Fruit fly (Drosophila melanogaster) whole organism, embryonic: ENCODE results near the gene ebi.
A peak's percentile ranks its signal among the peaks of the same experiment; 100 is the strongest.

Experiments used
- Atf6 ChIP-seq: fragments of 200-800 bp; sonication (Bioruptor generic); IDR thresholded peaks from 2 replicates; pipeline ENCODE4 v1.3.6; 2022; ENCODE audit warnings: missing biosample characterization, missing genetic modification characterization
- Bgb ChIP-seq: fragments of 200-800 bp; sonication (Bioruptor generic); IDR thresholded peaks from 2 replicates; pipeline ENCODE4 v1.3.6; 2022; ENCODE audit warnings: missing biosample characterization, missing genetic modification characterization; ENCODE audit not compliant: partially characterized antibody
- CG10979 ChIP-seq: fragments of 200-800 bp; sonication (Bioruptor generic); optimal IDR thresholded peaks from 2 replicates; lab custom pipeline; 2018; ENCODE audit warnings: missing biosample characterization, mild to moderate bottlenecking, missing genetic modification characterization, moderate library complexity
- CG11093 ChIP-seq: fragments of 200-800 bp; sonication (Bioruptor generic); IDR thresholded peaks from 3 replicates; pipeline ENCODE4 v1.3.6; 2022; ENCODE audit warnings: missing biosample characterization, missing genetic modification characterization
- CG12769 ChIP-seq: fragments of 200-800 bp; sonication (Bioruptor generic); optimal IDR thresholded peaks from 2 replicates; lab custom pipeline; 2019; ENCODE audit warnings: missing biosample characterization, mild to moderate bottlenecking, missing genetic modification characterization, moderate library complexity
- CG14441 ChIP-seq: fragments of 200-800 bp; sonication (Bioruptor generic); IDR thresholded peaks from 2 replicates; pipeline ENCODE4 v1.3.6; 2022; ENCODE audit warnings: missing biosample characterization, missing genetic modification characterization
- CG14860 ChIP-seq: fragments of 200-800 bp; sonication (Bioruptor generic); IDR thresholded peaks from 3 replicates; pipeline ENCODE4 v1.3.6; 2022; ENCODE audit warnings: missing biosample characterization, missing genetic modification characterization; ENCODE audit not compliant: partially characterized antibody
- CG17361 ChIP-seq: fragments of 200-800 bp; sonication (Bioruptor generic); IDR thresholded peaks from 3 replicates; pipeline ENCODE4 v1.3.6; 2022; ENCODE audit warnings: missing biosample characterization, missing genetic modification characterization
- CG17912 ChIP-seq: fragments of 200-800 bp; sonication (Bioruptor generic); optimal IDR thresholded peaks from 2 replicates; lab custom pipeline; 2018; ENCODE audit warnings: missing biosample characterization, mild to moderate bottlenecking, missing genetic modification characterization
- CG18476 ChIP-seq: fragments of 200-800 bp; sonication (Bioruptor generic); optimal IDR thresholded peaks from 2 replicates; lab custom pipeline; 2016; ENCODE audit warnings: missing biosample characterization, mild to moderate bottlenecking, missing genetic modification characterization
- CG32772 ChIP-seq: fragments of 200-800 bp; sonication (Bioruptor generic); IDR thresholded peaks from 2 replicates; pipeline ENCODE4 v1.3.6; 2022; ENCODE audit warnings: missing biosample characterization, missing genetic modification characterization
- CG33213 ChIP-seq: fragments of 200-800 bp; sonication (Bioruptor generic); optimal IDR thresholded peaks from 3 replicates; lab custom pipeline; 2016; ENCODE audit warnings: missing biosample characterization, missing genetic modification characterization
- CG3407 ChIP-seq: fragments of 200-800 bp; sonication (Bioruptor generic); optimal IDR thresholded peaks from 2 replicates; lab custom pipeline; 2018; ENCODE audit warnings: missing biosample characterization, mild to moderate bottlenecking, missing genetic modification characterization
- CG6791 ChIP-seq: fragments of 200-800 bp; sonication (Bioruptor generic); IDR thresholded peaks from 3 replicates; pipeline ENCODE4 v1.3.6; 2022; ENCODE audit warnings: missing biosample characterization, missing genetic modification characterization; ENCODE audit not compliant: partially characterized antibody
- CG7786 ChIP-seq: fragments of 200-800 bp; sonication (Bioruptor generic); optimal IDR thresholded peaks from 2 replicates; lab custom pipeline; 2016; ENCODE audit warnings: missing biosample characterization, missing genetic modification characterization
- CG7928 ChIP-seq: fragments of 200-800 bp; sonication (Bioruptor generic); optimal IDR thresholded peaks from 2 replicates; lab custom pipeline; 2017; ENCODE audit warnings: missing biosample characterization, mild to moderate bottlenecking, missing genetic modification characterization
- CG8281 ChIP-seq: fragments of 200-800 bp; sonication (Bioruptor generic); optimal IDR thresholded peaks from 2 replicates; lab custom pipeline; 2018; ENCODE audit warnings: missing biosample characterization, mild to moderate bottlenecking, missing genetic modification characterization, moderate library complexity
- CG9215 ChIP-seq: fragments of 200-800 bp; sonication (Bioruptor generic); IDR thresholded peaks from 2 replicates; pipeline ENCODE4 v1.3.6; 2022; ENCODE audit warnings: missing biosample characterization, missing genetic modification characterization
- CG9437 ChIP-seq: fragments of 200-800 bp; sonication (Bioruptor generic); optimal IDR thresholded peaks from 2 replicates; lab custom pipeline; 2018; ENCODE audit warnings: missing biosample characterization, mild to moderate bottlenecking, missing genetic modification characterization
- Dbx ChIP-seq: fragments of 200-800 bp; sonication (Bioruptor generic); IDR thresholded peaks from 3 replicates; pipeline ENCODE4 v1.3.6; 2022; ENCODE audit warnings: missing biosample characterization, missing genetic modification characterization
- HHEX ChIP-seq: fragments of 200-800 bp; sonication (Bioruptor generic); optimal IDR thresholded peaks from 3 replicates; lab custom pipeline; 2017; ENCODE audit warnings: missing biosample characterization, mild to moderate bottlenecking, missing genetic modification characterization, missing genetic modification reagents
- Hr39 ChIP-seq: fragments of >200 bp; optimal IDR thresholded peaks from 2 replicates; lab custom pipeline; 2017
- Hsf ChIP-seq: fragments of 200-800 bp; sonication (Bioruptor generic); optimal IDR thresholded peaks from 3 replicates; lab custom pipeline; 2016; ENCODE audit warnings: missing biosample characterization, missing genetic modification characterization
- Mad ChIP-seq: fragments of 200-800 bp; sonication (Bioruptor generic); optimal IDR thresholded peaks from 2 replicates; lab custom pipeline; 2016; ENCODE audit warnings: missing biosample characterization, missing genetic modification characterization
- Oaz ChIP-seq: fragments of 200-800 bp; sonication (Bioruptor generic); IDR thresholded peaks from 2 replicates; pipeline ENCODE4 v1.3.6; 2022; ENCODE audit warnings: missing biosample characterization, missing genetic modification characterization
- Rfx ChIP-seq: fragments of 200-800 bp; sonication (Bioruptor generic); IDR thresholded peaks from 2 replicates; pipeline ENCODE4 v1.3.6; 2022; ENCODE audit warnings: missing biosample characterization, missing genetic modification characterization
- Stat92E ChIP-seq, 3 experiments: fragments of >200 bp in 2 of 3; fragments of 200-800 bp in 1 of 3; sonication (Bioruptor generic) in 1 of 3; optimal IDR thresholded peaks; 2 replicates each; lab custom pipeline; 2017 to 2019; ENCODE audit warnings: missing biosample characterization in 3 of 3, missing genetic modification characterization in 3 of 3, mild to moderate bottlenecking in 1 of 3, moderate library complexity in 1 of 3
- TFAM ChIP-seq: fragments of 200-800 bp; sonication (Bioruptor generic); optimal IDR thresholded peaks from 2 replicates; lab custom pipeline; 2017; ENCODE audit warnings: missing biosample characterization, missing genetic modification characterization, inconsistent platforms
- ab ChIP-seq: fragments of 200-800 bp; sonication (Bioruptor generic); optimal IDR thresholded peaks from 2 replicates; lab custom pipeline; 2016; ENCODE audit warnings: missing biosample characterization, missing genetic modification characterization
- ac ChIP-seq: fragments of 200-800 bp; sonication (Bioruptor generic); optimal IDR thresholded peaks from 3 replicates; lab custom pipeline; 2017; ENCODE audit warnings: missing biosample characterization, mild to moderate bottlenecking, missing genetic modification characterization
- ara ChIP-seq: fragments of 200-800 bp; sonication (Bioruptor generic); IDR thresholded peaks from 2 replicates; pipeline ENCODE4 v1.3.6; 2022; ENCODE audit warnings: missing biosample characterization, missing genetic modification characterization
- az2 ChIP-seq: fragments of 200-800 bp; sonication (Bioruptor generic); optimal IDR thresholded peaks from 3 replicates; lab custom pipeline; 2016; ENCODE audit warnings: missing biosample characterization, missing genetic modification characterization
- cwo ChIP-seq: fragments of 200-800 bp; sonication (Bioruptor generic); optimal IDR thresholded peaks from 3 replicates; lab custom pipeline; 2017; ENCODE audit warnings: missing biosample characterization, missing genetic modification characterization, mild to moderate bottlenecking, moderate library complexity, missing genetic modification reagents
- dati ChIP-seq: fragments of 200-800 bp; sonication (Bioruptor generic); IDR thresholded peaks from 2 replicates; pipeline ENCODE4 v1.3.6; 2022; ENCODE audit warnings: missing biosample characterization, missing genetic modification characterization
- dysf ChIP-seq: fragments of 200-800 bp; sonication (Bioruptor generic); IDR thresholded peaks from 3 replicates; pipeline ENCODE4 v1.3.6; 2022; ENCODE audit warnings: missing biosample characterization, missing genetic modification characterization
- fru ChIP-seq: fragments of >200 bp; optimal IDR thresholded peaks from 2 replicates; lab custom pipeline; 2017
- gce ChIP-seq: fragments of 200-800 bp; sonication (Bioruptor generic); IDR thresholded peaks from 3 replicates; pipeline ENCODE4 v1.3.6; 2022; ENCODE audit warnings: missing biosample characterization, missing genetic modification characterization
- gcm ChIP-seq: fragments of 200-800 bp; sonication (Bioruptor generic); optimal IDR thresholded peaks from 2 replicates; lab custom pipeline; 2019; ENCODE audit warnings: missing biosample characterization, mild to moderate bottlenecking, missing genetic modification characterization, moderate library complexity
- gcm2 ChIP-seq: fragments of 200-800 bp; sonication (Bioruptor generic); optimal IDR thresholded peaks from 2 replicates; lab custom pipeline; 2016; ENCODE audit warnings: missing biosample characterization, missing genetic modification characterization
- hb ChIP-seq: fragments of 200-800 bp; sonication (Bioruptor generic); IDR thresholded peaks from 3 replicates; pipeline ENCODE4 v1.3.6; 2022; ENCODE audit warnings: missing biosample characterization, missing genetic modification characterization; ENCODE audit not compliant: partially characterized antibody
- mirr ChIP-seq: fragments of 200-800 bp; sonication (Bioruptor generic); optimal IDR thresholded peaks from 3 replicates; lab custom pipeline; 2018; ENCODE audit warnings: missing biosample characterization, mild to moderate bottlenecking, missing genetic modification characterization
- nom ChIP-seq: fragments of 200-800 bp; sonication (Bioruptor generic); optimal IDR thresholded peaks from 2 replicates; lab custom pipeline; 2017; ENCODE audit warnings: missing biosample characterization, missing genetic modification characterization, mild to moderate bottlenecking, moderate library complexity, missing genetic modification reagents
- prd ChIP-seq, 3 experiments: fragments of >200 bp in 2 of 3; fragments of 200-800 bp in 1 of 3; sonication (Bioruptor generic) in 1 of 3; optimal IDR thresholded peaks in 2 of 3; IDR thresholded peaks in 1 of 3; 2 replicates in 2 of 3; 3 replicates in 1 of 3; pipeline versions ENCODE4 v1.3.6 to Lab custom; 2017 to 2022; ENCODE audit warnings: missing biosample characterization in 1 of 3, missing genetic modification characterization in 1 of 3
- ranshi ChIP-seq: fragments of 200-800 bp; sonication (Bioruptor generic); IDR thresholded peaks from 2 replicates; pipeline ENCODE4 v1.3.6; 2022; ENCODE audit warnings: missing biosample characterization, missing genetic modification characterization
- sc ChIP-seq, 3 experiments: fragments of >200 bp in 2 of 3; fragments of 200-800 bp in 1 of 3; sonication (Bioruptor generic) in 1 of 3; optimal IDR thresholded peaks; 2 replicates in 2 of 3; 3 replicates in 1 of 3; lab custom pipeline; 2017; ENCODE audit warnings: mild to moderate bottlenecking in 1 of 3, missing biosample characterization in 1 of 3, missing genetic modification characterization in 1 of 3, missing genetic modification reagents in 1 of 3
- shn ChIP-seq: fragments of 200-800 bp; sonication (Bioruptor generic); optimal IDR thresholded peaks from 3 replicates; lab custom pipeline; 2016; ENCODE audit warnings: missing biosample characterization, missing genetic modification characterization
- ssp ChIP-seq: fragments of 200-800 bp; sonication (Bioruptor generic); IDR thresholded peaks from 2 replicates; pipeline ENCODE4 v1.3.6; 2022; ENCODE audit warnings: missing biosample characterization, missing genetic modification characterization
- tx ChIP-seq: fragments of 200-800 bp; sonication (Bioruptor generic); optimal IDR thresholded peaks from 2 replicates; lab custom pipeline; 2016; ENCODE audit warnings: missing biosample characterization, missing genetic modification characterization

The ebi gene

dm6 chr2L:429680-430484 lies 15.0 kb downstream of the ebi start (continued):
- no peak for TF ChIP-seq CG14860 (GFP tag; lab: Robert Waterston, UW)
- no peak for TF ChIP-seq CG8281
- TF ChIP-seq ssp (GFP tag; lab: Robert Waterston, UW) = peak; percentile 25; the same call in 1 of the 2 replicates
- TF ChIP-seq fru = no peak
- TF ChIP-seq hb (GFP tag; lab: Robert Waterston, UW) = no peak
- no peak for TF ChIP-seq CG14441 (GFP tag; lab: Robert Waterston, UW)
- peak; percentile 36 for TF ChIP-seq shn (GFP tag; lab: Kevin White, UChicago)
- TF ChIP-seq CG10979 (tag; lab: Kevin White, UChicago) = peak; percentile 72
- no peak for TF ChIP-seq Bgb
- TF ChIP-seq CG11093 = 0 out of 3 replicates have a peak, but pooled peaks have one; percentile 42
- TF ChIP-seq Hsf (GFP tag; lab: Kevin White, UChicago) = peak; percentile 64
- TF ChIP-seq az2 (GFP tag; lab: Kevin White, UChicago) = peak; percentile 53
- TF ChIP-seq ranshi (GFP tag; lab: Robert Waterston, UW) = peak; percentile 61; the same call in 1 of the 2 replicates
- TF ChIP-seq CG7928 (GFP tag; lab: Kevin White, UChicago) = no peak
- TF ChIP-seq CG33213 (GFP tag; lab: Kevin White, UChicago) = peak; percentile 13
- no peak for TF ChIP-seq CG32772
- TF ChIP-seq ab (GFP tag; lab: Kevin White, UChicago) = peak; percentile 0
- TF ChIP-seq TFAM (GFP tag; lab: Kevin White, UChicago) = no peak
- TF ChIP-seq CG7786 = peak; percentile 63
- TF ChIP-seq ara = peak; percentile 58; the same call in 1 of the 2 replicates
- no peak for TF ChIP-seq cwo
- TF ChIP-seq CG18476 (GFP tag; lab: Kevin White, UChicago) = no peak
- TF ChIP-seq prd (optimal IDR thresholded peaks at IDR 0.05; lab: Kevin White, UChicago) = no peak
- TF ChIP-seq prd (GFP tag; IDR thresholded peaks at IDR 0.05; lab: Robert Waterston, UW) = peak; percentile 64; the same call in 2 of the 3 replicates
- no peak for TF ChIP-seq Oaz
- no peak for TF ChIP-seq CG6791
- TF ChIP-seq gcm2 (GFP tag; lab: Kevin White, UChicago) = no peak
- no peak for TF ChIP-seq dati
- no peak for TF ChIP-seq sc (optimal IDR thresholded peaks at IDR 0.05; lab: Kevin White, UChicago)
- no peak for TF ChIP-seq sc (GFP tag; optimal IDR thresholded peaks at IDR 0.05; lab: Kevin White, UChicago)
- no peak for TF ChIP-seq Atf6 (GFP tag; lab: Robert Waterston, UW)
- no peak for TF ChIP-seq gcm (GFP tag; lab: Kevin White, UChicago)
- peak; percentile 66 for TF ChIP-seq CG9215
- no peak for TF ChIP-seq CG17912 (GFP tag; lab: Kevin White, UChicago)
- 0 out of 3 replicates have a peak, but pooled peaks have one; percentile 23 for TF ChIP-seq Dbx (GFP tag; lab: Robert Waterston, UW)
- no peak for TF ChIP-seq gce
- no peak for TF ChIP-seq Hr39 (lab: Kevin White, UChicago)
- TF ChIP-seq CG12769 (tag; lab: Kevin White, UChicago) = peak; percentile 14
- TF ChIP-seq CG9437 = no peak
- no peak for TF ChIP-seq Stat92E (GFP tag; optimal IDR thresholded peaks at IDR 0.05; lab: Kevin White, UChicago)
- no peak for TF ChIP-seq ac
- TF ChIP-seq CG17361 = peak; percentile 64
- peak; percentile 2 for TF ChIP-seq CG3407 (GFP tag; lab: Kevin White, UChicago)
- TF ChIP-seq mirr = no peak
- peak; percentile 59; the same call in 2 of the 3 replicates for TF ChIP-seq dysf (GFP tag; lab: Robert Waterston, UW)
- peak; percentile 44 for TF ChIP-seq HHEX
- peak; percentile 31 for TF ChIP-seq tx (GFP tag; lab: Kevin White, UChicago)
- TF ChIP-seq nom (GFP tag; lab: Kevin White, UChicago) = peak; percentile 10
- no peak for TF ChIP-seq Mad (GFP tag; lab: Kevin White, UChicago)
- peak; percentile 64; the same call in 1 of the 2 replicates for TF ChIP-seq Rfx
